Worm (Caenorhabditis elegans) whole organism, L1 larva: Measurements from ENCODE around the gene K08E4.8.

ENCODE experiments used
- F16B12.6 ChIP-seq: fragments of 150-350 bp; optimal IDR thresholded peaks from 2 replicates; lab custom pipeline; 2014; ENCODE audit warnings: missing biosample characterization, missing genetic modification characterization
- Y116A8C.19 ChIP-seq: sonication (generic microtip); optimal IDR thresholded peaks from 2 replicates; lab custom pipeline; 2016; ENCODE audit warnings: missing compliant biosample characterization, missing genetic modification characterization, borderline replicate concordance
- ama-1 ChIP-seq: fragments of 150-350 bp; optimal IDR thresholded peaks from 2 replicates; lab custom pipeline; 2014
- blmp-1 ChIP-seq: fragments of 150-350 bp; optimal IDR thresholded peaks from 2 replicates; lab custom pipeline; 2014; ENCODE audit warnings: missing biosample characterization, missing genetic modification characterization
- ces-1 ChIP-seq: fragments of 150-350 bp; optimal IDR thresholded peaks from 2 replicates; lab custom pipeline; 2014; ENCODE audit warnings: missing biosample characterization, missing genetic modification reagents, missing genetic modification characterization
- dpl-1 ChIP-seq, 3 experiments: fragments of 150-350 bp in 2 of 3; sonication (generic microtip) in 1 of 3; optimal IDR thresholded peaks; 2 replicates each; lab custom pipeline; 2014 to 2017; ENCODE audit warnings: missing biosample characterization in 3 of 3, missing genetic modification characterization in 3 of 3, missing genetic modification reagents in 3 of 3
- dsc-1 ChIP-seq: sonication (generic microtip); optimal IDR thresholded peaks from 2 replicates; lab custom pipeline; 2016; ENCODE audit warnings: mild to moderate bottlenecking, missing genetic modification characterization, missing compliant biosample characterization
- efl-1 ChIP-seq, 4 experiments: fragments of 150-350 bp; optimal IDR thresholded peaks in 3 of 4; peaks in 1 of 4; 1 replicate in 1 of 4; 2 replicates in 3 of 4; lab custom pipeline; 2014; ENCODE audit warnings: missing biosample characterization in 2 of 4, missing genetic modification characterization in 2 of 4, missing genetic modification reagents in 2 of 4
- elt-2 ChIP-seq: sonication (generic microtip); optimal IDR thresholded peaks from 2 replicates; lab custom pipeline; 2016; ENCODE audit warnings: missing genetic modification characterization, mild to moderate bottlenecking, inconsistent platforms, missing compliant biosample characterization, missing genetic modification reagents
- elt-3 ChIP-seq, 6 experiments: fragments of 150-350 bp in 1 of 6; sonication (generic microtip); optimal IDR thresholded peaks; 2 replicates each; lab custom pipeline; 2017 to 2018; ENCODE audit warnings: missing biosample characterization in 6 of 6, missing genetic modification characterization in 6 of 6, inconsistent platforms in 1 of 6
- fkh-10 ChIP-seq: sonication (generic microtip); optimal IDR thresholded peaks from 2 replicates; lab custom pipeline; 2017; ENCODE audit warnings: missing biosample characterization, missing genetic modification reagents, missing genetic modification characterization
- fkh-4 ChIP-seq: sonication (generic microtip); optimal IDR thresholded peaks from 2 replicates; lab custom pipeline; 2016; ENCODE audit warnings: missing compliant biosample characterization, missing genetic modification characterization, borderline replicate concordance
- fkh-8 ChIP-seq: sonication (generic microtip); optimal IDR thresholded peaks from 2 replicates; lab custom pipeline; 2016; ENCODE audit warnings: mild to moderate bottlenecking, missing genetic modification characterization, missing compliant biosample characterization
- hlh-17 ChIP-seq: fragments of 200-800 bp; sonication (Bioruptor generic); optimal IDR thresholded peaks from 2 replicates; lab custom pipeline; 2018; ENCODE audit warnings: missing genetic modification characterization, mild to moderate bottlenecking, missing compliant biosample characterization, moderate library complexity, borderline replicate concordance
- lin-14 ChIP-seq: fragments of 200-800 bp; sonication (Bioruptor generic); optimal IDR thresholded peaks from 2 replicates; lab custom pipeline; 2018; ENCODE audit warnings: mild to moderate bottlenecking, missing genetic modification characterization, moderate library complexity, missing compliant biosample characterization
- lin-35 ChIP-seq, 2 experiments: fragments of 150-350 bp; optimal IDR thresholded peaks; 2 replicates each; lab custom pipeline; 2014; ENCODE audit warnings: missing biosample characterization in 2 of 2, missing genetic modification characterization in 2 of 2, missing genetic modification reagents in 2 of 2
- lsy-2 ChIP-seq, 2 experiments: fragments of 150-350 bp; optimal IDR thresholded peaks; 2 replicates each; lab custom pipeline; 2014; ENCODE audit warnings: missing biosample characterization in 2 of 2, missing genetic modification characterization in 2 of 2
- mef-2 ChIP-seq: fragments of 150-350 bp; optimal IDR thresholded peaks from 2 replicates; lab custom pipeline; 2014; ENCODE audit warnings: missing biosample characterization, missing genetic modification characterization
- mep-1 ChIP-seq: fragments of 150-350 bp; optimal IDR thresholded peaks from 2 replicates; lab custom pipeline; 2014; ENCODE audit warnings: missing biosample characterization, missing genetic modification characterization
- nhr-11 ChIP-seq: fragments of 150-350 bp; optimal IDR thresholded peaks from 2 replicates; lab custom pipeline; 2014; ENCODE audit warnings: missing biosample characterization, missing genetic modification characterization
- nhr-12 ChIP-seq: sonication (generic microtip); optimal IDR thresholded peaks from 2 replicates; lab custom pipeline; 2017; ENCODE audit warnings: missing biosample characterization, missing genetic modification characterization
- nhr-19 ChIP-seq: fragments of 200-800 bp; sonication (Bioruptor generic); conservative IDR thresholded peaks from 2 replicates; pipeline ENCODE4 v1.3.6; 2022; ENCODE audit warnings: missing genetic modification characterization, missing compliant biosample characterization
- nhr-20 ChIP-seq: sonication (generic microtip); optimal IDR thresholded peaks from 2 replicates; lab custom pipeline; 2016; ENCODE audit warnings: mild to moderate bottlenecking, missing genetic modification characterization, missing compliant biosample characterization
- nhr-237 ChIP-seq: fragments of 150-350 bp; optimal IDR thresholded peaks from 2 replicates; lab custom pipeline; 2014; ENCODE audit warnings: missing biosample characterization, missing genetic modification characterization
- nhr-28 ChIP-seq: fragments of 150-350 bp; optimal IDR thresholded peaks from 2 replicates; lab custom pipeline; 2014; ENCODE audit warnings: missing biosample characterization, missing genetic modification characterization
- nhr-47 ChIP-seq: sonication (generic microtip); optimal IDR thresholded peaks from 2 replicates; lab custom pipeline; 2016; ENCODE audit warnings: mild to moderate bottlenecking, missing genetic modification characterization, moderate library complexity, missing compliant biosample characterization
- nhr-71 ChIP-seq: sonication (generic microtip); optimal IDR thresholded peaks from 2 replicates; lab custom pipeline; 2016; ENCODE audit warnings: mild to moderate bottlenecking, missing genetic modification characterization, moderate library complexity, missing compliant biosample characterization
- nhr-85 ChIP-seq: sonication (generic microtip); peaks from one replicate; lab custom pipeline; 2016; ENCODE audit warnings: missing genetic modification characterization, inconsistent platforms, missing compliant biosample characterization
- nhr-90 ChIP-seq: sonication (generic microtip); optimal IDR thresholded peaks from 2 replicates; lab custom pipeline; 2016; ENCODE audit warnings: mild to moderate bottlenecking, missing genetic modification characterization, missing compliant biosample characterization; ENCODE audit not compliant: poor library complexity
- pax-3 ChIP-seq: fragments of 200-800 bp; sonication (Bioruptor generic); optimal IDR thresholded peaks from 2 replicates; lab custom pipeline; 2018; ENCODE audit warnings: mild to moderate bottlenecking, missing genetic modification characterization, moderate library complexity, missing compliant biosample characterization
- rnt-1 ChIP-seq: sonication (generic microtip); optimal IDR thresholded peaks from 2 replicates; lab custom pipeline; 2016; ENCODE audit warnings: mild to moderate bottlenecking, missing genetic modification characterization, moderate library complexity, missing compliant biosample characterization
- snu-23 ChIP-seq: sonication (generic microtip); optimal IDR thresholded peaks from 2 replicates; lab custom pipeline; 2016; ENCODE audit warnings: missing genetic modification characterization, missing compliant biosample characterization
- tbx-2 ChIP-seq: sonication (generic microtip); optimal IDR thresholded peaks from 2 replicates; lab custom pipeline; 2016; ENCODE audit warnings: missing genetic modification characterization, missing compliant biosample characterization
- unc-130 ChIP-seq: fragments of 150-350 bp; optimal IDR thresholded peaks from 2 replicates; lab custom pipeline; 2017; ENCODE audit warnings: missing biosample characterization, missing genetic modification characterization, inconsistent platforms
- unc-30 ChIP-seq: sonication (generic microtip); optimal IDR thresholded peaks from 2 replicates; lab custom pipeline; 2017; ENCODE audit warnings: missing biosample characterization, missing genetic modification characterization
- unc-98 ChIP-seq: fragments of 200-800 bp; sonication (Bioruptor generic); IDR thresholded peaks from 2 replicates; pipeline ENCODE4 v1.3.6; 2022; ENCODE audit warnings: missing genetic modification characterization, missing compliant biosample characterization
- vab-15 ChIP-seq: sonication (generic microtip); optimal IDR thresholded peaks from 2 replicates; lab custom pipeline; 2017; ENCODE audit warnings: missing genotype, mild to moderate bottlenecking, missing genetic modification characterization, missing compliant biosample characterization
- zip-4 ChIP-seq: fragments of 200-800 bp; sonication (Bioruptor generic); optimal IDR thresholded peaks from 2 replicates; lab custom pipeline; 2018; ENCODE audit warnings: mild to moderate bottlenecking, missing genetic modification characterization, moderate library complexity, missing compliant biosample characterization

Gene K08E4.8

DNA sequence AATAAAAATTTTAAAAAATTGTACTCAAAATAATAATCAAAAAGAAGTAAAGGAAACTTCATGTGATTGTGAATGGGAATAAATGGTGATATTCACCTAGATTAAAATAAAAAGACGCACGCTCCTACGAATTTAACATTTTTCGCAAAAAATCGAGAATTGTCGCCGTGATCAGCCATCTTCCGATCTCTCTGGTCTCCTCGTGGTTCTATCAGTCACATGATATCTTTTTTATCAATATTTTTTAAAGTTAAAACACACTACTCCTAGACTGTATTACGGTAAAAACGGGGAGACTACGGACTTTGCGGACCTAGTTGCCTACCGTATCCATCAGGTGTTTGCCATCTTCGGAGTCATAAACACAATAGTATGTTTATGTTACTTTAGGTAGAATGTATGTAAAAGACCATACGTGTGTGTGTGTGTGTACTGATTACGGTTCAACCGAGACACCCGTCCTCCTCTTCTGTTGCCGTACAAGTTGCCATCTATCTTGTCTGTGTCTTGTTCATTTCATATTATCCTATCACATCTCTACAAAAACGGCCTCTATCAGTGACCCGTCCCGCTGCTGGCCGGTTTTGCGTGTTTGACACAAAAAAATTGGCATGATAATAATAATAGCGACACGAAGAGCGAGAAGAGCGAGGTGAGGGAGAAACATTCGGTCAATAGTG, 14.5 kb downstream of the K08E4.8 start, which contains the start of gene T12G3.2:
Gene T12G3.2 (minus strand): TSS at position 444 of the 680 bp plus-strand sequence.
- peak; percentile 33 for TF ChIP-seq nhr-90 (tag; lab: Kevin White, UChicago)
- TF ChIP-seq mef-2 (tag; lab: Kevin White, UChicago) = no peak
- no peak for TF ChIP-seq nhr-12 (tag; lab: Kevin White, UChicago)
- peak; percentile 52 for TF ChIP-seq nhr-71
- no peak for TF ChIP-seq zip-4 (GFP tag; lab: Kevin White, UChicago)
- no peak for TF ChIP-seq Y116A8C.19 (tag; lab: Kevin White, UChicago)
- no peak for TF ChIP-seq efl-1 (optimal IDR thresholded peaks at IDR 0.05; lab: Kevin White, UChicago)
- peak in 1 of 2 experiments; percentile 82 for TF ChIP-seq efl-1 (GFP tag; optimal IDR thresholded peaks at IDR 0.05 in 1 of 2; lab: Kevin White, UChicago)
- TF ChIP-seq mep-1 (tag; lab: Kevin White, UChicago) = no peak
- no peak for TF ChIP-seq ama-1
- TF ChIP-seq blmp-1 (tag; lab: Kevin White, UChicago) = peak; percentile 20
- no peak for TF ChIP-seq unc-130 (tag; lab: Kevin White, UChicago)
- TF ChIP-seq fkh-4 (tag; lab: Kevin White, UChicago) = no peak
- TF ChIP-seq vab-15 = no peak
- TF ChIP-seq nhr-20 = peak; percentile 76
- no peak for TF ChIP-seq hlh-17 (GFP tag; lab: Kevin White, UChicago)
- TF ChIP-seq lsy-2 (tag; optimal IDR thresholded peaks at IDR 0.05; lab: Kevin White, UChicago) = peak in 1 of 2 experiments; percentile 50
- peak in 2 of 6 experiments; percentile 19 to 71 for TF ChIP-seq elt-3 (tag; optimal IDR thresholded peaks at IDR 0.05; lab: Kevin White, UChicago)
- TF ChIP-seq nhr-11 (tag; lab: Kevin White, UChicago) = no peak
- TF ChIP-seq unc-98 (GFP tag; lab: Robert Waterston, UW) = no peak
- peak; percentile 74 for TF ChIP-seq elt-2
- no peak for TF ChIP-seq nhr-28
- TF ChIP-seq lin-14 (GFP tag; lab: Kevin White, UChicago) = peak; percentile 60
- peak; percentile 40 for TF ChIP-seq snu-23 (GFP tag; lab: Kevin White, UChicago)
- TF ChIP-seq pax-3 (tag; lab: Kevin White, UChicago) = no peak
- peak; percentile 5; the same call in 1 of the 2 replicates for TF ChIP-seq nhr-19 (GFP tag; lab: Robert Waterston, UW)
- TF ChIP-seq fkh-8 = no peak
- peak; percentile 86 for TF ChIP-seq nhr-85 (tag; lab: Kevin White, UChicago)
- peak in 1 of 2 experiments; percentile 52 for TF ChIP-seq lin-35 (GFP tag; optimal IDR thresholded peaks at IDR 0.05; lab: Kevin White, UChicago)

DNA sequence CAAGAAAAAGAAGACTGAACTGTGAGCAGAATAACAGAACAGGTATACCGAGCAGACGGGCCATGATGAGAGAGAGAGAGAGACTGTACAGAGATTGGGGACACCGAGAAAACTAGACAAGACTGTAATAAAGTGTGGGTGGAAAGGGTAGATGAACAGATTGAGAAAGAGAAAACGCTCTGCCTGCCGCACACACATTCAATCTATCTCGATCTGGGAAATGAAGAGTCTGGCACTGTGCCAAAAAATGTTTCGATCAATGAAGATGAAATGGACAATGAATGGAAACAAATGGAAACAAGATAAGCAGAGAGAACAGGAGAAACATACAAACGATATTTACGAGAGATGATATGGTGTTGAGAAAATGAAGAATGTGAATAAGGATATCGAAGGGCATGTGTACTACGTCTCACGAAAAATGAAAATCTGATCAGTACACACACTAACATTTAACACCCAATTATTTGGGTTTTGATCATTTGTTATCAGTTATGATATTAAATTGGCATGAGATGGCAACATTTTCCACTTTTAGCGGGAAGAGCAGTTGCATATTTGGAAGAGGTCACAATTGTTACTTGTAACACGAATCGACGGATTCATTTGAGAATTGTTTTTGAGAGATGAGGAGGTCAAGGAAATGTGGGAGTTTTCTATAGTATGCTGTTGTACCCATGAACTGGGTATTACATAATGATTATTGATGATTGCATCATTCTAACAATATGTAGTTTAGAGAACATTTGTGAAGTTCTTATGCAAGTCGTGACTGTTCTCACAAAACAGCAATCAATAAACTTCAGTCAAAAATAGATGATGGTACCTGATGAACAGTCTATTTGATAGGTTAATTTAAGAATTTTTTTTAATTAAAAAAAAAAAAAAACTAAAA, 16.0 kb downstream of the K08E4.8 start:
- TF ChIP-seq elt-3 (tag; optimal IDR thresholded peaks at IDR 0.05; lab: Kevin White, UChicago) (peak in 2 of 6 experiments; percentile 53 to 67), nhr-19 (GFP tag; lab: Robert Waterston, UW) (peak; percentile 22), tbx-2 (tag; lab: Kevin White, UChicago) (peak; percentile 21), rnt-1 (tag; lab: Kevin White, UChicago) (peak; percentile 31), unc-30 (tag; lab: Kevin White, UChicago) (no peak), blmp-1 (tag; lab: Kevin White, UChicago) (peak; percentile 69), snu-23 (GFP tag; lab: Kevin White, UChicago) (peak; percentile 59), nhr-237 (no peak), dsc-1 (no peak), F16B12.6 (tag; lab: Kevin White, UChicago) (no peak), nhr-47 (tag; lab: Kevin White, UChicago) (no peak), ces-1 (GFP tag; lab: Kevin White, UChicago) (no peak), nhr-90 (tag; lab: Kevin White, UChicago) (peak; percentile 53), nhr-85 (tag; lab: Kevin White, UChicago) (peak; percentile 92), lin-14 (GFP tag; lab: Kevin White, UChicago) (peak; percentile 74), vab-15 (no peak), dpl-1 (GFP tag; optimal IDR thresholded peaks at IDR 0.05; lab: Kevin White, UChicago) (peak in 1 of 3 experiments; percentile 18), fkh-10 (GFP tag; lab: Kevin White, UChicago) (no peak), lsy-2 (tag; optimal IDR thresholded peaks at IDR 0.05; lab: Kevin White, UChicago) (peak in 1 of 2 experiments; percentile 23), unc-130 (tag; lab: Kevin White, UChicago) (peak; percentile 19), nhr-20 (peak; percentile 71), nhr-11 (tag; lab: Kevin White, UChicago) (no peak), nhr-71 (peak; percentile 48), efl-1 (optimal IDR thresholded peaks at IDR 0.05; lab: Kevin White, UChicago) (peak in 1 of 2 experiments; percentile 10), efl-1 (GFP tag; optimal IDR thresholded peaks at IDR 0.05 in 1 of 2; lab: Kevin White, UChicago) (peak in 1 of 2 experiments; percentile 92)
